Worm (Caenorhabditis elegans): ENCODE results near the gene pqn-79.

- no peak for TF ChIP-seq tbx-2 (tag; optimal IDR thresholded peaks at IDR 0.05)
- TF ChIP-seq ama-1 (optimal IDR thresholded peaks at IDR 0.05): no peak
- no peak for TF ChIP-seq pqm-1 (tag; optimal IDR thresholded peaks at IDR 0.05)
- TF ChIP-seq nhr-11 (tag; optimal IDR thresholded peaks at IDR 0.05): no peak
- no peak for TF ChIP-seq pat-9 (tag; optimal IDR thresholded peaks at IDR 0.05)
- TF ChIP-seq lin-11 (tag; optimal IDR thresholded peaks at IDR 0.05): no peak
Measured at ce11 chrIV:15559065-15559464, 36.3 kb upstream of the pqn-79 start.

Measured in whole organism, late embryonic.